Worm (Caenorhabditis elegans) whole organism, L2 larva: ENCODE results near the gene F57A8.1.

Experiments
- C34F6.9 ChIP-seq: fragments of 150-350 bp; optimal IDR thresholded peaks from 2 replicates; lab custom pipeline; 2014; ENCODE audit warnings: missing biosample characterization, missing genetic modification characterization
- F13H6.1 ChIP-seq: sonication (generic microtip); optimal IDR thresholded peaks from 2 replicates; lab custom pipeline; 2016; ENCODE audit warnings: missing genetic modification characterization, missing compliant biosample characterization
- R02D3.7 ChIP-seq: fragments of 150-350 bp; optimal IDR thresholded peaks from 2 replicates; lab custom pipeline; 2014; ENCODE audit warnings: missing biosample characterization, missing genetic modification characterization
- Y55F3AM.14 ChIP-seq: fragments of 200-800 bp; sonication (Bioruptor generic); optimal IDR thresholded peaks from 2 replicates; lab custom pipeline; 2018; ENCODE audit warnings: mild to moderate bottlenecking, missing genetic modification characterization, missing compliant biosample characterization
- ZK546.5 ChIP-seq: sonication (generic microtip); optimal IDR thresholded peaks from 2 replicates; lab custom pipeline; 2017; ENCODE audit warnings: missing biosample characterization, missing genetic modification characterization
- aly-2 ChIP-seq: fragments of 150-350 bp; optimal IDR thresholded peaks from 2 replicates; lab custom pipeline; 2014; ENCODE audit warnings: missing biosample characterization, missing genetic modification characterization
- ama-1 ChIP-seq: fragments of 150-350 bp; optimal IDR thresholded peaks from 2 replicates; lab custom pipeline; 2018; ENCODE audit warnings: inconsistent platforms
- blmp-1 ChIP-seq: sonication (generic microtip); optimal IDR thresholded peaks from 2 replicates; lab custom pipeline; 2017; ENCODE audit warnings: missing genetic modification characterization, mild to moderate bottlenecking, missing compliant biosample characterization, antibody characterized with exemption, moderate library complexity; ENCODE audit not compliant: insufficient read depth
- ceh-16 ChIP-seq: fragments of 150-350 bp; optimal IDR thresholded peaks from 2 replicates; lab custom pipeline; 2014; ENCODE audit warnings: missing biosample characterization, missing genetic modification characterization
- ceh-82 ChIP-seq: fragments of 150-350 bp; optimal IDR thresholded peaks from 2 replicates; lab custom pipeline; 2014; ENCODE audit warnings: missing biosample characterization, missing genetic modification characterization
- dmd-4 ChIP-seq: sonication (generic microtip); optimal IDR thresholded peaks from 2 replicates; lab custom pipeline; 2017; ENCODE audit warnings: missing biosample characterization, missing genetic modification characterization
- egl-27 ChIP-seq: sonication (generic microtip); optimal IDR thresholded peaks from 3 replicates; lab custom pipeline; 2017; ENCODE audit warnings: missing biosample characterization, missing genetic modification reagents, missing genetic modification characterization
- elt-1 ChIP-seq: fragments of 150-350 bp; optimal IDR thresholded peaks from 2 replicates; lab custom pipeline; 2014; ENCODE audit warnings: missing biosample characterization, missing genetic modification characterization
- elt-3 ChIP-seq: sonication (generic microtip); optimal IDR thresholded peaks from 2 replicates; lab custom pipeline; 2017; ENCODE audit warnings: missing biosample characterization, missing genetic modification characterization
- fos-1 ChIP-seq: fragments of 150-350 bp; optimal IDR thresholded peaks from 2 replicates; lab custom pipeline; 2014; ENCODE audit warnings: missing biosample characterization, missing genetic modification characterization
- gmeb-1 ChIP-seq: fragments of 150-350 bp; optimal IDR thresholded peaks from 2 replicates; lab custom pipeline; 2014; ENCODE audit warnings: missing biosample characterization, missing genetic modification characterization
- lin-11 ChIP-seq: fragments of 150-350 bp; sonication (generic microtip); optimal IDR thresholded peaks from 2 replicates; lab custom pipeline; 2014; ENCODE audit warnings: missing biosample characterization, missing genetic modification characterization, inconsistent platforms, mixed read lengths
- lin-13 ChIP-seq: fragments of 150-350 bp; optimal IDR thresholded peaks from 2 replicates; lab custom pipeline; 2014; ENCODE audit warnings: missing biosample characterization, missing genetic modification reagents, missing genetic modification characterization
- lin-39 ChIP-seq: fragments of 150-350 bp; optimal IDR thresholded peaks from 2 replicates; lab custom pipeline; 2014; ENCODE audit warnings: missing biosample characterization, missing genetic modification reagents, missing genetic modification characterization
- lsy-2 ChIP-seq, 2 experiments: fragments of 150-350 bp in 1 of 2; sonication (generic microtip) in 1 of 2; optimal IDR thresholded peaks; 2 replicates each; lab custom pipeline; 2014 to 2017; ENCODE audit warnings: missing biosample characterization in 2 of 2, missing genetic modification characterization in 2 of 2
- mab-5 ChIP-seq: fragments of 150-350 bp; optimal IDR thresholded peaks from 2 replicates; lab custom pipeline; 2014; ENCODE audit warnings: missing biosample characterization, missing genetic modification characterization
- mbf-1 ChIP-seq: sonication (generic microtip); optimal IDR thresholded peaks from 2 replicates; lab custom pipeline; 2017; ENCODE audit warnings: missing biosample characterization, missing genetic modification characterization
- mdl-1 ChIP-seq, 2 experiments: fragments of 150-350 bp in 1 of 2; sonication (generic microtip) in 1 of 2; optimal IDR thresholded peaks; 2 replicates each; lab custom pipeline; 2017; ENCODE audit warnings: missing biosample characterization in 2 of 2, missing genetic modification characterization in 2 of 2
- nhr-10 ChIP-seq: sonication (generic microtip); optimal IDR thresholded peaks from 2 replicates; lab custom pipeline; 2017; ENCODE audit warnings: missing biosample characterization, missing genetic modification characterization
- nhr-11 ChIP-seq: fragments of 150-350 bp; optimal IDR thresholded peaks from 2 replicates; lab custom pipeline; 2014; ENCODE audit warnings: missing biosample characterization, missing genetic modification characterization
- nhr-12 ChIP-seq: fragments of 150-350 bp; optimal IDR thresholded peaks from 2 replicates; lab custom pipeline; 2014; ENCODE audit warnings: missing biosample characterization, missing genetic modification characterization
- nhr-129 ChIP-seq: fragments of 150-350 bp; optimal IDR thresholded peaks from 2 replicates; lab custom pipeline; 2014; ENCODE audit warnings: missing biosample characterization, missing genetic modification characterization
- nhr-21 ChIP-seq: fragments of 150-350 bp; optimal IDR thresholded peaks from 2 replicates; lab custom pipeline; 2014; ENCODE audit warnings: missing biosample characterization, missing genetic modification characterization
- nhr-23 ChIP-seq: fragments of 150-350 bp; optimal IDR thresholded peaks from 2 replicates; lab custom pipeline; 2014; ENCODE audit warnings: missing biosample characterization, missing genetic modification reagents, missing genetic modification characterization
- nhr-237 ChIP-seq: fragments of 150-350 bp; optimal IDR thresholded peaks from 2 replicates; lab custom pipeline; 2014; ENCODE audit warnings: missing biosample characterization, missing genetic modification characterization
- nhr-25 ChIP-seq: fragments of 150-350 bp; sonication (generic microtip); optimal IDR thresholded peaks from 3 replicates; lab custom pipeline; 2014; ENCODE audit warnings: missing biosample characterization, missing genetic modification characterization
- nhr-6 ChIP-seq: fragments of 150-350 bp; optimal IDR thresholded peaks from 2 replicates; lab custom pipeline; 2014; ENCODE audit warnings: missing biosample characterization, missing genetic modification characterization
- nhr-77 ChIP-seq: fragments of 150-350 bp; optimal IDR thresholded peaks from 2 replicates; lab custom pipeline; 2014; ENCODE audit warnings: missing biosample characterization, missing genetic modification characterization
- peb-1 ChIP-seq: fragments of 150-350 bp; optimal IDR thresholded peaks from 2 replicates; lab custom pipeline; 2014; ENCODE audit warnings: missing biosample characterization, missing genetic modification characterization
- sem-4 ChIP-seq: fragments of 150-350 bp; optimal IDR thresholded peaks from 2 replicates; lab custom pipeline; 2014; ENCODE audit warnings: missing biosample characterization, missing genetic modification reagents, missing genetic modification characterization
- skn-1 ChIP-seq: sonication (generic microtip); optimal IDR thresholded peaks from 2 replicates; lab custom pipeline; 2017; ENCODE audit warnings: missing biosample characterization, missing genetic modification characterization
- sma-3 ChIP-seq: sonication (generic microtip); optimal IDR thresholded peaks from 2 replicates; lab custom pipeline; 2016; ENCODE audit warnings: missing genetic modification reagents, missing genetic modification characterization, missing compliant biosample characterization
- sma-9 ChIP-seq, 2 experiments: fragments of 150-350 bp in 1 of 2; sonication (generic microtip) in 1 of 2; optimal IDR thresholded peaks; 2 replicates each; lab custom pipeline; 2014 to 2016; ENCODE audit warnings: missing genetic modification characterization in 2 of 2, mild to moderate bottlenecking in 1 of 2, missing biosample characterization in 1 of 2, missing compliant biosample characterization in 1 of 2, missing genetic modification reagents in 1 of 2, moderate library complexity in 1 of 2
- snpc-4 ChIP-seq: fragments of 150-350 bp; optimal IDR thresholded peaks from 2 replicates; lab custom pipeline; 2014; ENCODE audit warnings: missing biosample characterization, missing genetic modification characterization
- unc-39 ChIP-seq: fragments of 150-350 bp; optimal IDR thresholded peaks from 2 replicates; lab custom pipeline; 2014; ENCODE audit warnings: missing biosample characterization, missing genetic modification characterization
- unc-55 ChIP-seq: fragments of 150-350 bp; sonication (generic microtip); optimal IDR thresholded peaks from 3 replicates; lab custom pipeline; 2014; ENCODE audit warnings: missing biosample characterization, missing genetic modification reagents, missing genetic modification characterization
- unc-62 ChIP-seq: fragments of 150-350 bp; optimal IDR thresholded peaks from 2 replicates; lab custom pipeline; 2014; ENCODE audit warnings: missing biosample characterization, missing genetic modification reagents, missing genetic modification characterization
- zag-1 ChIP-seq: fragments of 150-350 bp; optimal IDR thresholded peaks from 2 replicates; lab custom pipeline; 2014; ENCODE audit warnings: missing biosample characterization, missing genetic modification characterization
- ztf-1 ChIP-seq: fragments of 200-800 bp; sonication (Bioruptor generic); conservative IDR thresholded peaks from 2 replicates; pipeline ENCODE4 v1.3.6; 2022; ENCODE audit warnings: missing genetic modification characterization, missing compliant biosample characterization
- ztf-11 ChIP-seq: sonication (generic microtip); optimal IDR thresholded peaks from 2 replicates; lab custom pipeline; 2017; ENCODE audit warnings: missing biosample characterization, missing genetic modification characterization

Gene F57A8.1

ce11 chrV:10031384-10032171, 5.6 kb upstream of the F57A8.1 start (continued):
- TF ChIP-seq lin-13 (GFP tag; lab: Kevin White, UChicago), result peak; percentile 11
- TF ChIP-seq sma-3 (GFP tag; lab: Kevin White, UChicago), result no peak
- TF ChIP-seq sma-9 (GFP tag; optimal IDR thresholded peaks at IDR 0.05; lab: Kevin White, UChicago), result peak; percentile 46
- no peak for TF ChIP-seq sma-9 (tag; optimal IDR thresholded peaks at IDR 0.05; lab: Kevin White, UChicago)
- no peak for TF ChIP-seq nhr-23
- no peak for TF ChIP-seq ztf-11 (tag; lab: Kevin White, UChicago)

- TF ChIP-seq lsy-2 (tag; optimal IDR thresholded peaks at IDR 0.05; lab: Kevin White, UChicago) (peak in 1 of 2 experiments; percentile 17), egl-27 (tag; lab: Kevin White, UChicago) (no peak), nhr-237 (tag; lab: Kevin White, UChicago) (no peak), nhr-25 (tag; lab: Kevin White, UChicago) (peak; percentile 55), blmp-1 (peak; percentile 32), ceh-16 (tag; lab: Kevin White, UChicago) (no peak), Y55F3AM.14 (GFP tag; lab: Kevin White, UChicago) (no peak), dmd-4 (tag; lab: Kevin White, UChicago) (no peak), snpc-4 (tag; lab: Kevin White, UChicago) (no peak), nhr-77 (no peak), peb-1 (tag; lab: Kevin White, UChicago) (no peak), sma-3 (GFP tag; lab: Kevin White, UChicago) (no peak), lin-11 (tag; lab: Kevin White, UChicago) (no peak), R02D3.7 (no peak), ZK546.5 (tag; lab: Kevin White, UChicago) (no peak), elt-3 (tag; lab: Kevin White, UChicago) (no peak), unc-39 (tag; lab: Kevin White, UChicago) (no peak)
- TF ChIP-seq, all 48 proteins: peak for 3
Measured at ce11 chrV:10035586-10035985, 1.6 kb upstream of the F57A8.1 start.

ce11 chrV:10036275-10036674, 865 bp upstream of the F57A8.1 start, which contains the start of gene T06E8.2:
T06E8.2 (minus strand) TSS chrV:10036413.
- TF ChIP-seq sem-4 (tag; lab: Kevin White, UChicago) (peak; percentile 27), unc-62 (no peak), nhr-237 (tag; lab: Kevin White, UChicago) (no peak), nhr-21 (no peak), ama-1 (lab: Kevin White, UChicago) (no peak), elt-3 (tag; lab: Kevin White, UChicago) (no peak), mbf-1 (no peak), nhr-10 (tag; lab: Kevin White, UChicago) (no peak), unc-39 (tag; lab: Kevin White, UChicago) (no peak), nhr-12 (tag; lab: Kevin White, UChicago) (no peak), aly-2 (tag; lab: Kevin White, UChicago) (no peak), nhr-129 (tag; lab: Kevin White, UChicago) (peak; percentile 66), lsy-2 (tag; optimal IDR thresholded peaks at IDR 0.05; lab: Kevin White, UChicago) (peak in 1 of 2 experiments; percentile 69), nhr-77 (no peak), sma-9 (GFP tag; optimal IDR thresholded peaks at IDR 0.05; lab: Kevin White, UChicago) (peak; percentile 84), sma-9 (tag; optimal IDR thresholded peaks at IDR 0.05; lab: Kevin White, UChicago) (no peak), nhr-11 (tag; lab: Kevin White, UChicago) (no peak), peb-1 (tag; lab: Kevin White, UChicago) (peak; percentile 41), ztf-11 (tag; lab: Kevin White, UChicago) (no peak), zag-1 (tag; lab: Kevin White, UChicago) (no peak), fos-1 (tag; lab: Kevin White, UChicago) (no peak), skn-1 (tag; lab: Kevin White, UChicago) (no peak), lin-39 (tag; lab: Kevin White, UChicago) (no peak), sma-3 (GFP tag; lab: Kevin White, UChicago) (peak; percentile 43), mdl-1 (tag; optimal IDR thresholded peaks at IDR 0.05; lab: Kevin White, UChicago) (no peak), ztf-1 (GFP tag; lab: Robert Waterston, UW) (no peak), gmeb-1 (no peak), ceh-82 (tag; lab: Kevin White, UChicago) (no peak), ZK546.5 (tag; lab: Kevin White, UChicago) (no peak), snpc-4 (tag; lab: Kevin White, UChicago) (peak; percentile 33), R02D3.7 (no peak), F13H6.1 (tag; lab: Kevin White, UChicago) (peak; percentile 85), nhr-23 (no peak), unc-55 (GFP tag; lab: Kevin White, UChicago) (no peak), nhr-6 (tag; lab: Kevin White, UChicago) (no peak), lin-11 (tag; lab: Kevin White, UChicago) (no peak), C34F6.9 (tag; lab: Kevin White, UChicago) (peak; percentile 50), dmd-4 (tag; lab: Kevin White, UChicago) (no peak), ceh-16 (tag; lab: Kevin White, UChicago) (no peak), lin-13 (GFP tag; lab: Kevin White, UChicago) (no peak), egl-27 (tag; lab: Kevin White, UChicago) (peak; percentile 53), Y55F3AM.14 (GFP tag; lab: Kevin White, UChicago) (no peak), elt-1 (tag; lab: Kevin White, UChicago) (no peak), mab-5 (tag; lab: Kevin White, UChicago) (no peak)
